Fruit fly (Drosophila melanogaster) whole organism, pupa: ENCODE measurements around the gene Cp16.

Source experiments
- D1 ChIP-seq: fragments of 200-800 bp; sonication (Bioruptor generic); optimal IDR thresholded peaks from 2 replicates; lab custom pipeline; 2018; ENCODE audit warnings: missing biosample characterization, mild to moderate bottlenecking, missing genetic modification characterization, moderate library complexity
- Pif1A ChIP-seq: fragments of 200-800 bp; sonication (Bioruptor generic); optimal IDR thresholded peaks from 3 replicates; lab custom pipeline; 2016; ENCODE audit warnings: missing biosample characterization, missing genetic modification characterization

- TF ChIP-seq Pif1A = no peak
- TF ChIP-seq D1 = no peak
Measured at dm6 chr3L:8749676-8750654, 18.2 kb downstream of the Cp16 start, which contains the start of gene CG13306.
